Worm (Caenorhabditis elegans): Measurements from ENCODE around the gene W06F12.2.

- TF ChIP-seq ztf-4 (tag; optimal IDR thresholded peaks at IDR 0.05) (no peak), skn-1 (tag; optimal IDR thresholded peaks at IDR 0.05) (no peak), snpc-4 (tag; optimal IDR thresholded peaks at IDR 0.05) (no peak), ztf-11 (tag; optimal IDR thresholded peaks at IDR 0.05) (no peak), unc-62 (GFP tag; optimal IDR thresholded peaks at IDR 0.05) (no peak), ama-1 (optimal IDR thresholded peaks at IDR 0.05) (no peak), fos-1 (tag; optimal IDR thresholded peaks at IDR 0.05) (no peak), blmp-1 (tag; optimal IDR thresholded peaks at IDR 0.05) (peak; percentile 49), dsc-1 (tag; optimal IDR thresholded peaks at IDR 0.05) (no peak)
These were observed 20.8 kb downstream of the W06F12.2 start for ce11 chrIII:13710666-13711065.

Measured in whole organism, L1 larva.